Worm (Caenorhabditis elegans) whole organism, L4/young adult: ENCODE results near the gene W03F9.11.

ENCODE experiments used
- W03F9.2 ChIP-seq: fragments of 150-350 bp; optimal IDR thresholded peaks from 2 replicates; lab custom pipeline; 2014; ENCODE audit warnings: missing biosample characterization, missing genetic modification characterization
- dao-5 ChIP-seq: sonication (generic microtip); optimal IDR thresholded peaks from 2 replicates; lab custom pipeline; 2016; ENCODE audit warnings: missing genotype, missing genetic modification characterization, moderate library complexity, missing compliant biosample characterization
- him-1 ChIP-seq: sonication (generic microtip); optimal IDR thresholded peaks from 2 replicates; lab custom pipeline; 2016; ENCODE audit warnings: missing genotype, missing genetic modification reagents, missing genetic modification characterization, missing compliant biosample characterization

The W03F9.11 gene

DNA sequence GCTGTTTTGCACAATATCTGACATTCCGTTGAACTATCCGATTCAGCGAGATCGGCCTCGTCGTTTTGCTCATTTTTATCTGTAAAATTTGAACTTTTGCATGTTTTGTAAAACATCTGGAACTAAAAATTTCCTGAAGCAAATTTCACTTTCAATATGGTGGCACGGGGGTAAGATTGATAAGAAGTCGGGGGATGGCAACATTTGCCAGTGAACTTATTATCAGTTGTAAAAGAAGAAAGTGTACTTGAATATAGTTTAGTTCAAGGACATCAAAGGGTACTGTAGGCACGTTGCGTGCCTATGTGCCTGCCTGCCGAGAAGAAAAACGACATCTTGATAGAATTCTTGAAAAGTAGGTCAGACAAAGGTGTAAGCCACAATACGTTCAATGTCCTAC is 10.2 kb upstream of the W03F9.11 start, which contains the start of gene W03F9.4:
Gene W03F9.4, minus strand, starts transcription at position 79 of the 400 bp plus-strand sequence.
- no peak for TF ChIP-seq W03F9.2 (tag; lab: Kevin White, UChicago)
- no peak for TF ChIP-seq dao-5 (tag; lab: Kevin White, UChicago)
- TF ChIP-seq him-1 (tag; lab: Kevin White, UChicago): no peak

DNA sequence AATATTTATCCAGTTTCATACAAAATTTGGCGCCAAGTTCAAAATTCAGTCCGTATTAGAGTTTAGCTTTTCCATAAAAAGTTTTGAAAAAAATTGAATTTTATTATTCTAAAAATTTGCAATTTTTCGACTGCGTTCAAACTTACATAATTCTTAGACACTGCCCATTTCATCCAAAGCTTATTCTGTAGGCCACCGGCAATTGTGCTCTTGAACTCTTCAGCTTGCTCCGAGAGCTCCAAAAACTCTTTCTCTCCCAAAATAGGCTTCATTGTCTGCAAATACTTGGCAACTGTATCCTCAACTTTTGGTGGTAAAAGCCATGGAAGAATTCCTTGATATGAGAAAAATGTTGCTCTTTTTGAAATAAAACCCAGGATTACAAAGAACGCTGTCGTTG is 8.9 kb upstream of the W03F9.11 start:
- TF ChIP-seq him-1 (tag; lab: Kevin White, UChicago): no peak
- TF ChIP-seq dao-5 (tag; lab: Kevin White, UChicago): no peak
- no peak for TF ChIP-seq W03F9.2 (tag; lab: Kevin White, UChicago)

DNA sequence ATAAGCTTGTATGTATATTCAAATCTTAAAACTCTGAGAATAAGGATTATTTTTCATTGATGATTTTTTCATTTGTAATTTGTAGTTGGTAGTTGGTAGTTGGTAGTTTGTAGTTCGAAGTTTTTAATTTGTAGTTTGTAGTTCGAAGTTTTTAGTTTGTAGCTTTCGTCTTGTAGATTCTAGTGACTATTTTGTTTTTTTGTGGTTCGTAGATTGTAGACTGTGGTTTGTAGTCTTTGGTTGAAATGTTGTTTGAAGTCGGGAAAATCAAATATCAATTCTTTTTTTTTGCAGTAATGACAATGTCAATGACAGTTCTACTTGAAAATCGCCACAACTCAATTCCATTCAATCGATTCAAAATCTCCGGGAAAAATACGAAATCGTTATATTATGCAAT is 4.5 kb upstream of the W03F9.11 start:
- TF ChIP-seq him-1 (tag; lab: Kevin White, UChicago) (no peak), W03F9.2 (tag; lab: Kevin White, UChicago) (no peak), dao-5 (tag; lab: Kevin White, UChicago) (no peak)

DNA sequence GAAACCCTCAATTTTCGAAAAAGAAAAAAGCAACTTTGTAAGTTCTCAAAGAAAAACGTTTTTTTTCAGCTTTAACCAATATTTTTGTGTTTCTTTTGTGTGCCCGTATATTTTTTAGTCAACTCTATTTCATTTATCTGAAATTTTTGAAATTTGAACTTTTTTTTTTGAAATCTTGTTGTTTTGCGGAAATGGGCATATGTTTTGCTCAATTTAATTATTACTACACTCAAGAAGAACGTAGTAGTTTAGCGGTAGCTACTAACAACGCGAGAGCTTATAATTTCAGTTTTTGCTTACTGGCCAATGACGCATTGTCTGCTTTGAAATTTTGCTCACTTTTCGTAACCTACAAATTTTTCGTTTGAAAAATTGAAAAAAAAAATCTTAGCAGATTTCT is 3.6 kb upstream of the W03F9.11 start, which contains the start of gene srh-82:
Gene srh-82, plus strand, starts transcription at position 301 of the 400 bp plus-strand sequence.
- TF ChIP-seq dao-5 (tag; lab: Kevin White, UChicago): no peak

DNA sequence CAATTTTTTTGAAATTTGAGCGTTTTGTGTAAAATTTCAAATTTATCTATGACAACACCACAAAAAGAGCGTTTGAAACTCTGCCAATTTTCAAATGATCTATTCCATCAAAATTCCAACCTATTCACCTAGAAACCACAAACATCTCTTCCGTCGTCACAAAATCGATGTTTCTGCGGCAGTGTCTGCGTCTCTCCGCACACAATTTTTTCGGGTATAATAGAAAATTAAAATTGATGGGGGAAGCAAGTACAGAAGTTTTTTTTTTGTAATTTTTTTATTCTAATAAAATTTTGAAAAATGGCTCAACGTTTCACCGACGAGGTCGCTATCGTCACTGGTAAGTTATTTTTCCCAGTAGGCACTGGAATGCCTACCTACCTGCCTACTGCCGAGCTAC is 2.6 kb downstream of the W03F9.11 start, which contains the start of gene W03F9.9:
Gene W03F9.9, plus strand, starts transcription at position 301 of the 400 bp plus-strand sequence.
- TF ChIP-seq dao-5 (tag; lab: Kevin White, UChicago): no peak

DNA sequence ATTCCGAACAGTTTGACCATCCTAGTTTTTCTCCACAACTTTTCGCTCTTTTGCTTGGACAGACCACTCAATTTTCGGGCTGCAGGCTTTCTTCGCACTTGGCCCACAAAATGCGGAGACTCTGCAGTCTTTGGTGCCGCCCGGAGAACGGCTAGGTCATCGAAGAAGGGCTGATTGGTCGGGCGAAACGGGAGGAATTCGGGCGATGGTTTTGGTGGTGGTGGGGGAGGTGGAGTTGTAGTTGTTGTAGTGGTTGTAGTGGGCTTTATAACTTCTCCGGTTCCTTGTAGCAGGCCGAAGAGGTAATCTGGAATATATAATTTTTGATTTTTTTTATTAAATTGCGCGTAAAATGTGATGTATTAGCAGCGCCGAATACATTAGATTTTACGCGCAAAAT is 3.5 kb downstream of the W03F9.11 start:
- TF ChIP-seq W03F9.2 (tag; lab: Kevin White, UChicago) (no peak), dao-5 (tag; lab: Kevin White, UChicago) (no peak), him-1 (tag; lab: Kevin White, UChicago) (no peak)

DNA sequence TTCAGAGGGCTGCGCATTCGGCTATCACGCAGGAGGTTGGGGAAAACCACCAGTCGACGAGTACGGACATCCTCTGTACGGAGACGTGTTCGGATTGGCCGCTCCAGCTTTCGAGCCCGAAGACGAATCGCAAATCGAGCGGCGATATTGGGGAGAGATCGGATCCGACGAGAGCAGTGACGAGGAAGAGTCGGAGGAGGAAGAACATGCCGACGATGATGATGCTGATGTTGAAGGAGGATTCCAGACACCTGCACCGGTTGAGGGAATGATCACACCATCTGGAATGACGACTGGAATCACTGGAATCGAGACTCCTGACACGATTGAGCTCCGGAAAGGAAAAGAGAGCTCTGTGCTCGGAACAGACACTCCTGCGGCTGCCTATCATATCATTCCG is 11.0 kb downstream of the W03F9.11 start:
- no peak for TF ChIP-seq dao-5 (tag; lab: Kevin White, UChicago)
- TF ChIP-seq W03F9.2 (tag; lab: Kevin White, UChicago): no peak
- no peak for TF ChIP-seq him-1 (tag; lab: Kevin White, UChicago)

DNA sequence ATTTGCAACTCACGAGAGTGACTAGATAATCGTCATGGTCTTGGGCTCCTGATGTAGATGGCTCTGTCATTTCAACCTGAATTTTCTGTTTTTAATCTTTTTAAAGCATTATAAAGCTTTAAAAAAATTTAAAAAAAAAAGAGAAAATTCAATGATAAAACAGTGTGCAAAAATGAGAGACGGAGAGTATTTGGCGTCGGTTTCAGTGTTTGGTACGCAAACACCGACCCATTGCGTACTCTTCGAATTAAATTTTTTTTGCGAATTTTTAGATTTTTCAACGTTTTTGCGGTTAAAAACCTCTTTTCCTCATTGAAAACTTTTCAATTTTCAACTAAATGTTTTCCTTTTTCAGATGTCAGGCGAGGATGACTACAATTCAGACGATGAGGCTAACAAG is 13.3 kb downstream of the W03F9.11 start, which contains the start of the genes W03F9.2 and sftb-2:
Gene W03F9.2, minus strand, starts transcription at position 153 of the 400 bp plus-strand sequence.
Gene sftb-2, plus strand, starts transcription at position 356 of the 400 bp plus-strand sequence.
- TF ChIP-seq W03F9.2 (tag; lab: Kevin White, UChicago) (peak; percentile 94), dao-5 (tag; lab: Kevin White, UChicago) (no peak)

DNA sequence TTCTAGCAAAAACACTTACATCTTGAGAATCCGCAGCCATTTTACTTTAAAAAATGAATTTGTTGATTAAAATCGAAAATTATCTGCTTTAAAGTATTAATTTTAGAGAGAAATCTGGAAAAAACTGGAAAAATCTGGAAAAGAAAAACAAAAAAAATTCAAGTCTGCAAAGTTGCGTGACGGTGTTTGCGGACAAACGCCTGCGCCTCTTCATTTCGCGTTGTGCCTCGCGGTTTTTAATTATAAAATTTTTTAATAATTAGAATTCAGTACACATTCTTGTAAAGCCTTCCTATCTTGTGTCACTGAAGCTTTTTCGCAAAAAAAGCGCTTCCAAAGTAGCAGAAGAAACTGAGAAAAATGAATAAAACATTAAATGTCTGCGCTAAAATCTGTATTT is 14.5 kb downstream of the W03F9.11 start, which contains the start of gene W03F9.1:
Gene W03F9.1, minus strand, starts transcription at position 109 of the 400 bp plus-strand sequence.
- no peak for TF ChIP-seq dao-5 (tag; lab: Kevin White, UChicago)
- TF ChIP-seq W03F9.2 (tag; lab: Kevin White, UChicago): peak; percentile 99

DNA sequence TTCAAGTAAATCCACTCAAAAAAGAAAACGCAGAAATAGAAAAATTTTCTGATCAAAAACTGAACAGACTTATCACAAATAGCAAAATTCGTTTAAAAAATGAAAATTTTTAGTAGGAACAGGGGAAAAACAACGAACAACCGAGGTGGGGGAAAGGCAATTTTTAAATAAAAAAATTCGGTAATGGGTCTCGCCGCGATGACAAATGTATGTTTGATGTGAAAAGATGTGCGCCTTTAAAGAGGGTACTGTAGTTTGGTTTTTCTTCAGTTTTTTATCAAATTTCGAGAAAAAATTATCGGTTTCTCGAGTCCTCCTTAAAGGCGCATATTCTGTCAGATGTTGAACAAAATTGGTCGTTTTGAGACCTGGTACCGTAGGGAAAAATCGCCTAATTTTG is 17.2 kb downstream of the W03F9.11 start:
- TF ChIP-seq W03F9.2 (tag; lab: Kevin White, UChicago) (peak; percentile 41), dao-5 (tag; lab: Kevin White, UChicago) (no peak), him-1 (tag; lab: Kevin White, UChicago) (no peak)

DNA sequence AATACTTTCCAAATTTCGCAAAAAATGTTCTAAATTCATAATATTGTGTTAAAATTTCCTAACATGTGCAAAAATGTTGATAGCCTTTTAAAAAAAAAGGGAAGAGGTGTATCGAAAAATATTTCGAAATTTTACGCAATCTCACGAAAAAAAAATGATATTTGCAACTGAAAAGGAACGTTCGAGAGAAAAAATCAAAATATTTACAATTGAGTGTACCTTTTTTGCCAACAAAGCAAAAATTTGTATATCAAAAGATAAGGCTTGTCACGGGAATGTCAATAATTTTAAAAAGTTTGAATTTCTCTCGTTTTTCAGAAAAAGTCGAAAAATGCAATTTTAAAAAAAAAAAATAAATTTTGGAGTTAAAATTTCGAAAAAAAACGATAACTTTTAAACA is 17.6 kb downstream of the W03F9.11 start:
- no peak for TF ChIP-seq dao-5 (tag; lab: Kevin White, UChicago)
- TF ChIP-seq W03F9.2 (tag; lab: Kevin White, UChicago): peak; percentile 93

DNA sequence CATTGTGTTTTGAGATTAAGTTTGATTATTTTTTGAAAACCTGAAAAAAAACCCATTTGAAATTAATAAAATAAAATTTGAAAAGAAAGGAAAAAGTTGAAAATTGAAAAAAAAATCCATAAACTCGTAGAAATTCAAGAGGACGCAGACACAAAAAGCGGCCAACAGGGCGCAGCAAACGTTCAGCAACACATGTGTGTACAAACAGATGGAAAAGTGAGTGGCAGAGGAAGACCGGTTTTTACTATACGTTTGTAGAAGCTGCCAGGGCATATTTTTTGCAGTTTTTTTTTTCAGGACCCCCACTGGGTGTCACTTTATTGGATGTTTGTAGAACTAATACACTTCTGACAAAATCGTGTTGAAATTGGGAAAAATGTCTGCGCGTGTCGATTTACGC is 18.4 kb downstream of the W03F9.11 start, which contains the start of gene cgp-1:
Gene cgp-1, minus strand, starts transcription at position 40 of the 400 bp plus-strand sequence.
- TF ChIP-seq him-1 (tag; lab: Kevin White, UChicago): no peak
- peak; percentile 91 for TF ChIP-seq W03F9.2 (tag; lab: Kevin White, UChicago)
- TF ChIP-seq dao-5 (tag; lab: Kevin White, UChicago): no peak

DNA sequence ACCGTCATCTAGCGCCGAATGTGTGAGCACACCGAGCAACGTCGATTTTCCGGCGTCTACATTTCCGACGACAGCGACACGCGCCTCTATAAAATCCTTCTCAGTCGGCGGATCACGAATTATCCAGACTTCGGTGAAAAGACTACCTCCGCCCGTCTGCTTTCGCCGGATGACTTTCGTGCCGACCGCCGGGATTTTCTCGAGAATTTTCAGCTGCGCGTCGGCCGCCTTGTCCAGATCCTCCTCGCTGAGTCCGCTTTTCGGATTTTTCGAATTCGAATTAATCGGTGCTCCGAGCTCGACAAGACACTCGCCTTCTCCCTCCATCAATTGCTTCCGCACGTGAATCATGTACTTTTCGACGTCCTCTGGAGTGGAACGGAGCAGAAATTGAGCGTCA is 18.9 kb downstream of the W03F9.11 start:
- TF ChIP-seq W03F9.2 (tag; lab: Kevin White, UChicago) (no peak), him-1 (tag; lab: Kevin White, UChicago) (no peak), dao-5 (tag; lab: Kevin White, UChicago) (no peak)

DNA sequence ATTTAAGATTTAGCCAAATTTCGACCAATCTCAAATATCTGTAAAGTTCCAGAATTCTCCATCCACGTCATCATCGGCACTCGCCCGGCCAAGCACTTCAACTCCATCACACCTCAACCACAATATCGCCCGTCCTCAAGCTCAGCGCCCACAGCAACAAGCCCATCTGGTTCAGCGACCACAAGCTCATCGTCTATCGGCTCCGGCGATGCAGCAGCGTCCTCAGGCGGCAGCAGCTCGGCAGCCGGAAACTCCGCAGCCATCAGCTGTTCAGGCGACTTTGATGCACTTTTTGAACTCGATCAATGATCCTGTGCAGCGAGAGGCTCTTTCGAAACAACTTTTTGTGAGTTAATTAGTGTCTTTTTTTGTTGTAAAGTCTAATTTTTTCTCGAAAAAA is 23.8 kb downstream of the W03F9.11 start:
- no peak for TF ChIP-seq dao-5 (tag; lab: Kevin White, UChicago)
- TF ChIP-seq him-1 (tag; lab: Kevin White, UChicago): no peak
- TF ChIP-seq W03F9.2 (tag; lab: Kevin White, UChicago): no peak
